Worm (Caenorhabditis elegans): ENCODE data around the gene srx-78.

The srx-78 gene

ce11 chrV:15060595-15060994 lies 34.3 kb upstream of the srx-78 start:
- TF ChIP-seq elt-1 (tag; optimal IDR thresholded peaks at IDR 0.05) (no peak), ZK546.5 (tag; optimal IDR thresholded peaks at IDR 0.05) (no peak), elt-3 (tag; optimal IDR thresholded peaks at IDR 0.05) (no peak)

ce11 chrV:15063987-15064386 lies 30.9 kb upstream of the srx-78 start, which contains the start of gene rap-2:
Gene rap-2 (minus strand): TSS chrV:15064087.
- no peak for TF ChIP-seq nhr-12 (tag; optimal IDR thresholded peaks at IDR 0.05)
- TF ChIP-seq nhr-67 (tag; optimal IDR thresholded peaks at IDR 0.05): no peak
- no peak for TF ChIP-seq nhr-76 (tag; optimal IDR thresholded peaks at IDR 0.05)
- TF ChIP-seq mdl-1 (tag; optimal IDR thresholded peaks at IDR 0.05): no peak
- TF ChIP-seq elt-2 (tag; optimal IDR thresholded peaks at IDR 0.05): no peak

DNA sequence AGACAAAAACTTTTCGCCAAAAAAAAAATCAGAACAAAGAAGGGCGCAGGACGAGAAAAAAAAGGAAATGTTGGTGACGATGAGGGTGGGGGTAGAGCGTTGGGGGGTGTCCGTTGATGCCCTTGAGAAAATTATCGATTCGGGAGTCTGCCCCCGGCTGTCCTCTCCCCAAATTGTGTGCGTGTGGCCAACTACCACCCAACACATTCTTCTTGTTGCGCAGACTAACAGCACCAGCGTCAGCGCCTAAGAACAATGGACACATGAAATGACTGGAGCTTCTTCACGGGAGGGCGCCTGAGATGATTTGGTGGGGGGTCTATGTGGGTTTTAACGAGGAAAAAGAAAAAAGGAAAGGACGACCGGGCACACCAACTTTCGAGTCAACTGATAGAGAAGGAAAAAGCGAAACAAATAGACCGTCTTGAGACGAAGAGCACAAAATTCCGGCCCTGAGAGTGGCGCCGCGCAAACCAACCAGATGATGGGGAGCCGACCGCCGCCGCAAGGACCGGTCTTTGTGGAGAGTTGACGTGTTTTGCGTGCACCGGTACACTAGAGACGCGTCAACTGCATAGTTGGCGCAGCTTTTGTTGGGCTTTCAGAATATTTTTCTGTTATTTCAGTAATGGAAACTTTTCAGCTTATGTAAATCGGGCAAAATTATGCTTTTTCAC lies 29.6 kb upstream of the srx-78 start, which contains the start of gene C25D7.9:
C25D7.9 (plus strand) TSS at position 68 of the 677 bp plus-strand sequence.
- no peak for TF ChIP-seq ama-1 (optimal IDR thresholded peaks at IDR 0.05)
- TF ChIP-seq lin-39 (tag; optimal IDR thresholded peaks at IDR 0.05): peak; percentile 20
- peak; percentile 28 for TF ChIP-seq pha-4 (tag; optimal IDR thresholded peaks at IDR 0.05)
- no peak for TF ChIP-seq elt-1 (tag; optimal IDR thresholded peaks at IDR 0.05)
- peak; percentile 39 for TF ChIP-seq hmg-11 (tag; optimal IDR thresholded peaks at IDR 0.05)
- peak; percentile 33 for TF ChIP-seq nfya-1 (tag; optimal IDR thresholded peaks at IDR 0.05; ENCODE audit: insufficient read depth)
- TF ChIP-seq nhr-25 (tag; optimal IDR thresholded peaks at IDR 0.05): peak; percentile 6
- no peak for TF ChIP-seq eor-1 (tag; optimal IDR thresholded peaks at IDR 0.05)
- TF ChIP-seq ztf-11 (tag; optimal IDR thresholded peaks at IDR 0.05): no peak
- peak; percentile 45 for TF ChIP-seq lin-15B (tag; optimal IDR thresholded peaks at IDR 0.05)

- TF ChIP-seq elt-2 (tag; optimal IDR thresholded peaks at IDR 0.05) (no peak), R02D3.7 (tag; optimal IDR thresholded peaks at IDR 0.05) (no peak), nhr-237 (tag; optimal IDR thresholded peaks at IDR 0.05) (no peak), nhr-76 (tag; optimal IDR thresholded peaks at IDR 0.05) (no peak), ceh-28 (tag; optimal IDR thresholded peaks at IDR 0.05) (no peak), nhr-43 (tag; optimal IDR thresholded peaks at IDR 0.05; ENCODE audit: poor library complexity, severe bottlenecking) (no peak), ZK546.5 (tag; optimal IDR thresholded peaks at IDR 0.05) (no peak), skn-1 (tag; optimal IDR thresholded peaks at IDR 0.05) (no peak)
Measured at ce11 chrV:15065837-15066348, 29.0 kb upstream of the srx-78 start, which contains the start of gene otub-1. Gene otub-1 (plus strand): TSS chrV:15066298.

DNA sequence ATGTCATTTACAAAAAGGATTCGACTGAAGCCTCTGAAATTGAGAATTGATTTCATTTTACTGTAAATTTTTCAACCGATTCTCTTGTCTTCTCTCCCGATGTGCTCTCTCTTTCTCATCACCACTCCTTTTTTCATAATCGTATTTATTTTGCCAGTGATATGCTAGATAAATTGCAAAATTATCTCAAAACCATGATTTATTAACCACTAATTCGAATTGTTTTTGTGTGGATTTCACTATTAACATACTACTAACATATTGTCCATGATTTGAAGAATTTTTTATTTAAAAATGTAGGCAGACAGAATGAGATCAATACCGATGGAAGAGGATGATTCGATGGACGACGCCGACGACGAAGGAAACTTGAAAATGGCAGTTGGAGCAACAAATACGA lies 27.7 kb upstream of the srx-78 start, which contains the start of gene C25D7.10:
C25D7.10 (plus strand) TSS at position 301 of the 400 bp plus-strand sequence.
- TF ChIP-seq nhr-43 (tag; optimal IDR thresholded peaks at IDR 0.05; ENCODE audit: poor library complexity, severe bottlenecking) (no peak), fos-1 (tag; optimal IDR thresholded peaks at IDR 0.05) (no peak)

- TF ChIP-seq eor-1 (tag; optimal IDR thresholded peaks at IDR 0.05) (no peak), fkh-2 (tag; optimal IDR thresholded peaks at IDR 0.05) (no peak), fkh-10 (GFP tag; optimal IDR thresholded peaks at IDR 0.05) (no peak), elt-3 (tag; optimal IDR thresholded peaks at IDR 0.05) (no peak), nhr-237 (tag; optimal IDR thresholded peaks at IDR 0.05) (no peak), mdl-1 (tag; optimal IDR thresholded peaks at IDR 0.05) (no peak), elt-2 (tag; optimal IDR thresholded peaks at IDR 0.05) (no peak), nhr-23 (tag; optimal IDR thresholded peaks at IDR 0.05) (no peak), nhr-28 (tag; optimal IDR thresholded peaks at IDR 0.05) (no peak), ztf-11 (tag; optimal IDR thresholded peaks at IDR 0.05) (no peak), ztf-4 (tag; optimal IDR thresholded peaks at IDR 0.05) (no peak), egl-27 (tag; optimal IDR thresholded peaks at IDR 0.05) (no peak), ceh-16 (tag; optimal IDR thresholded peaks at IDR 0.05) (no peak), hmg-11 (tag; optimal IDR thresholded peaks at IDR 0.05) (no peak), aly-2 (tag; optimal IDR thresholded peaks at IDR 0.05) (no peak), unc-39 (tag; optimal IDR thresholded peaks at IDR 0.05) (no peak)
Measured at ce11 chrV:15068378-15068777, 26.5 kb upstream of the srx-78 start, which contains the start of gene dnj-3. Gene dnj-3 (plus strand): TSS chrV:15068678.
